Fruit fly (Drosophila melanogaster): Measurements from ENCODE around the gene Jupiter.

The Jupiter gene

dm6 chr3R:11649449-11649848 lies 29.7 kb upstream of the Jupiter start:
- TF ChIP-seq CG12768 (GFP tag; optimal IDR thresholded peaks at IDR 0.05) (peak; percentile 80), kay (GFP tag; ENCODE audit: borderline replicate concordance) (no peak), CG7101 (tag; optimal IDR thresholded peaks at IDR 0.05) (peak; percentile 82), bab1 (GFP tag; optimal IDR thresholded peaks at IDR 0.05) (peak; percentile 82), CG1620 (GFP tag; optimal IDR thresholded peaks at IDR 0.05) (peak; percentile 50), Clk (GFP tag; optimal IDR thresholded peaks at IDR 0.05) (peak; percentile 68), CG11617 (GFP tag; optimal IDR thresholded peaks at IDR 0.05) (peak; percentile 48), toe (GFP tag; optimal IDR thresholded peaks at IDR 0.05) (peak; percentile 45), pad (GFP tag; optimal IDR thresholded peaks at IDR 0.05) (peak; percentile 36), CG5204 (GFP tag; optimal IDR thresholded peaks at IDR 0.05) (peak; percentile 72), CG33017 (tag; optimal IDR thresholded peaks at IDR 0.05) (peak; percentile 84), ovo (GFP tag; optimal IDR thresholded peaks at IDR 0.05) (no peak), Crg-1 (GFP tag; optimal IDR thresholded peaks at IDR 0.05) (peak; percentile 33), cnc (optimal IDR thresholded peaks at IDR 0.05) (no peak), Hr96 (GFP tag; optimal IDR thresholded peaks at IDR 0.05) (peak; percentile 48), cic (GFP tag; optimal IDR thresholded peaks at IDR 0.05) (no peak), tj (GFP tag; optimal IDR thresholded peaks at IDR 0.05) (no peak), CG7045 (GFP tag; optimal IDR thresholded peaks at IDR 0.05) (peak; percentile 84), CG14711 (tag; optimal IDR thresholded peaks at IDR 0.05) (peak; percentile 70), Mnt (GFP tag; optimal IDR thresholded peaks at IDR 0.05) (no peak)

dm6 chr3R:11648356-11649355 lies 28.9 kb upstream of the Jupiter start:
- TF ChIP-seq CG33017 (tag; optimal IDR thresholded peaks at IDR 0.05) (no peak), Mnt (GFP tag; optimal IDR thresholded peaks at IDR 0.05) (no peak), CG7045 (GFP tag; optimal IDR thresholded peaks at IDR 0.05) (no peak), CG14711 (tag; optimal IDR thresholded peaks at IDR 0.05) (no peak), CG5204 (GFP tag; optimal IDR thresholded peaks at IDR 0.05) (no peak), tj (GFP tag; optimal IDR thresholded peaks at IDR 0.05) (peak; percentile 48), CG7101 (tag; optimal IDR thresholded peaks at IDR 0.05) (no peak), CG12768 (GFP tag; optimal IDR thresholded peaks at IDR 0.05) (peak; percentile 33), Crg-1 (GFP tag; optimal IDR thresholded peaks at IDR 0.05) (no peak), ovo (GFP tag; optimal IDR thresholded peaks at IDR 0.05) (no peak), cic (GFP tag; optimal IDR thresholded peaks at IDR 0.05) (peak; percentile 13), Clk (GFP tag; optimal IDR thresholded peaks at IDR 0.05) (no peak), CG11617 (GFP tag; optimal IDR thresholded peaks at IDR 0.05) (no peak), pad (GFP tag; optimal IDR thresholded peaks at IDR 0.05) (no peak), kay (GFP tag; ENCODE audit: borderline replicate concordance) (peak; percentile 93), cnc (optimal IDR thresholded peaks at IDR 0.05) (no peak), CG1620 (GFP tag; optimal IDR thresholded peaks at IDR 0.05) (no peak)

dm6 chr3R:11646826-11647225 lies 27.1 kb upstream of the Jupiter start:
- TF ChIP-seq Crg-1 (GFP tag; optimal IDR thresholded peaks at IDR 0.05) (no peak), tj (GFP tag; optimal IDR thresholded peaks at IDR 0.05) (peak; percentile 52), Mnt (GFP tag; optimal IDR thresholded peaks at IDR 0.05) (peak; percentile 2), kay (GFP tag; ENCODE audit: borderline replicate concordance) (peak; percentile 94), ovo (GFP tag; optimal IDR thresholded peaks at IDR 0.05) (no peak), cic (GFP tag; optimal IDR thresholded peaks at IDR 0.05) (no peak), CG33017 (tag; optimal IDR thresholded peaks at IDR 0.05) (no peak)

- TF ChIP-seq tj (GFP tag; optimal IDR thresholded peaks at IDR 0.05) (peak; percentile 95), toe (GFP tag; optimal IDR thresholded peaks at IDR 0.05) (no peak), Crg-1 (GFP tag; optimal IDR thresholded peaks at IDR 0.05) (peak; percentile 15), CG7101 (tag; optimal IDR thresholded peaks at IDR 0.05) (no peak), kay (GFP tag; ENCODE audit: borderline replicate concordance) (peak; percentile 80), cnc (optimal IDR thresholded peaks at IDR 0.05) (no peak), Mnt (GFP tag; optimal IDR thresholded peaks at IDR 0.05) (peak; percentile 54), cic (GFP tag; optimal IDR thresholded peaks at IDR 0.05) (no peak), CG14711 (tag; optimal IDR thresholded peaks at IDR 0.05) (no peak), Clk (GFP tag; optimal IDR thresholded peaks at IDR 0.05) (no peak), Hr96 (GFP tag; optimal IDR thresholded peaks at IDR 0.05) (no peak)
Measured at dm6 chr3R:11639946-11640588, 20.4 kb upstream of the Jupiter start.

- TF ChIP-seq Hr96 (GFP tag; optimal IDR thresholded peaks at IDR 0.05), result no peak
Measured at dm6 chr3R:11637586-11637985, 17.9 kb upstream of the Jupiter start.

dm6 chr3R:11628416-11629041 lies 8.8 kb upstream of the Jupiter start, which contains the start of gene CG14712:
Gene CG14712, plus strand, starts transcription at chr3R:11628759.
- TF ChIP-seq ovo (GFP tag; optimal IDR thresholded peaks at IDR 0.05), result no peak
- TF ChIP-seq Crg-1 (GFP tag; optimal IDR thresholded peaks at IDR 0.05), result peak; percentile 9
- TF ChIP-seq pad (GFP tag; optimal IDR thresholded peaks at IDR 0.05), result peak; percentile 19
- peak; percentile 55 for TF ChIP-seq CG7101 (tag; optimal IDR thresholded peaks at IDR 0.05)
- no peak for TF ChIP-seq kay (GFP tag; ENCODE audit: borderline replicate concordance)
- TF ChIP-seq CG11617 (GFP tag; optimal IDR thresholded peaks at IDR 0.05), result peak; percentile 2
- TF ChIP-seq cnc (optimal IDR thresholded peaks at IDR 0.05), result no peak
- peak; percentile 99 for TF ChIP-seq CG14711 (tag; optimal IDR thresholded peaks at IDR 0.05)
- peak; percentile 53 for TF ChIP-seq CG1620 (GFP tag; optimal IDR thresholded peaks at IDR 0.05)
- no peak for TF ChIP-seq toe (GFP tag; optimal IDR thresholded peaks at IDR 0.05)
- TF ChIP-seq Hr96 (GFP tag; optimal IDR thresholded peaks at IDR 0.05), result no peak
- TF ChIP-seq CG7045 (GFP tag; optimal IDR thresholded peaks at IDR 0.05), result no peak
- TF ChIP-seq Mnt (GFP tag; optimal IDR thresholded peaks at IDR 0.05), result peak; percentile 63
- peak; percentile 47 for TF ChIP-seq bab1 (GFP tag; optimal IDR thresholded peaks at IDR 0.05)
- no peak for TF ChIP-seq CG33017 (tag; optimal IDR thresholded peaks at IDR 0.05)
